Fruit fly (Drosophila melanogaster) whole organism, embryonic: ENCODE measurements around the gene Inx3.

Experiments used
- Ada2b ChIP-seq: fragments of 200-800 bp; sonication (Bioruptor generic); IDR thresholded peaks from 2 replicates; pipeline ENCODE4 v1.3.6; 2022; ENCODE audit warnings: missing biosample characterization, missing genetic modification characterization
- Atf6 ChIP-seq: fragments of 200-800 bp; sonication (Bioruptor generic); IDR thresholded peaks from 2 replicates; pipeline ENCODE4 v1.3.6; 2022; ENCODE audit warnings: missing biosample characterization, missing genetic modification characterization
- CG10654 ChIP-seq: fragments of 200-800 bp; sonication (Bioruptor generic); optimal IDR thresholded peaks from 2 replicates; lab custom pipeline; 2016; ENCODE audit warnings: missing biosample characterization, missing genetic modification characterization
- CG10979 ChIP-seq: fragments of 200-800 bp; sonication (Bioruptor generic); optimal IDR thresholded peaks from 2 replicates; lab custom pipeline; 2018; ENCODE audit warnings: missing biosample characterization, mild to moderate bottlenecking, missing genetic modification characterization, moderate library complexity
- CG11085 ChIP-seq: fragments of 200-800 bp; sonication (Bioruptor generic); IDR thresholded peaks from 2 replicates; pipeline ENCODE4 v1.3.6; 2022; ENCODE audit warnings: missing biosample characterization, missing genetic modification characterization
- CG11093 ChIP-seq: fragments of 200-800 bp; sonication (Bioruptor generic); IDR thresholded peaks from 3 replicates; pipeline ENCODE4 v1.3.6; 2022; ENCODE audit warnings: missing biosample characterization, missing genetic modification characterization
- CG11456 ChIP-seq: fragments of 200-800 bp; sonication (Bioruptor generic); IDR thresholded peaks from 3 replicates; pipeline ENCODE4 v1.3.6; 2022; ENCODE audit warnings: missing biosample characterization, missing genetic modification characterization
- CG11723 ChIP-seq: fragments of 200-800 bp; sonication (Bioruptor generic); optimal IDR thresholded peaks from 2 replicates; lab custom pipeline; 2017; ENCODE audit warnings: missing biosample characterization, mild to moderate bottlenecking, missing genetic modification characterization
- CG1233 ChIP-seq: fragments of 200-800 bp; sonication (Bioruptor generic); optimal IDR thresholded peaks from 4 replicates; lab custom pipeline; 2018; ENCODE audit warnings: missing biosample characterization, mild to moderate bottlenecking, missing genetic modification characterization
- CG1602 ChIP-seq: fragments of 200-800 bp; sonication (Bioruptor generic); optimal IDR thresholded peaks from 3 replicates; lab custom pipeline; 2016; ENCODE audit warnings: missing biosample characterization, missing genetic modification characterization
- CG16863 ChIP-seq: fragments of 200-800 bp; sonication (Bioruptor generic); optimal IDR thresholded peaks from 3 replicates; lab custom pipeline; 2016; ENCODE audit warnings: missing biosample characterization, missing genetic modification characterization
- CG17912 ChIP-seq: fragments of 200-800 bp; sonication (Bioruptor generic); optimal IDR thresholded peaks from 2 replicates; lab custom pipeline; 2018; ENCODE audit warnings: missing biosample characterization, mild to moderate bottlenecking, missing genetic modification characterization
- CG18599 ChIP-seq: fragments of 200-800 bp; sonication (Bioruptor generic); optimal IDR thresholded peaks from 3 replicates; lab custom pipeline; 2017; ENCODE audit warnings: missing biosample characterization, missing genetic modification characterization, mild to moderate bottlenecking, moderate library complexity, missing genetic modification reagents
- CG3163 ChIP-seq: fragments of 200-800 bp; sonication (Bioruptor generic); optimal IDR thresholded peaks from 3 replicates; lab custom pipeline; 2016; ENCODE audit warnings: missing biosample characterization, missing genetic modification characterization
- CG3407 ChIP-seq: fragments of 200-800 bp; sonication (Bioruptor generic); optimal IDR thresholded peaks from 2 replicates; lab custom pipeline; 2018; ENCODE audit warnings: missing biosample characterization, mild to moderate bottlenecking, missing genetic modification characterization
- CG42726 ChIP-seq: fragments of 200-800 bp; sonication (Bioruptor generic); IDR thresholded peaks from 2 replicates; pipeline ENCODE4 v1.3.6; 2022; ENCODE audit warnings: missing biosample characterization, missing genetic modification characterization; ENCODE audit not compliant: partially characterized antibody
- CG4328 ChIP-seq: fragments of 200-800 bp; sonication (Bioruptor generic); optimal IDR thresholded peaks from 3 replicates; lab custom pipeline; 2017; ENCODE audit warnings: missing biosample characterization, missing genetic modification reagents, missing genetic modification characterization
- CG6654 ChIP-seq: fragments of 200-800 bp; sonication (Bioruptor generic); optimal IDR thresholded peaks from 2 replicates; lab custom pipeline; 2017; ENCODE audit warnings: missing biosample characterization, mild to moderate bottlenecking, missing genetic modification characterization
- CG7786 ChIP-seq: fragments of 200-800 bp; sonication (Bioruptor generic); optimal IDR thresholded peaks from 2 replicates; lab custom pipeline; 2016; ENCODE audit warnings: missing biosample characterization, missing genetic modification characterization
- CG8359 ChIP-seq: fragments of 200-800 bp; sonication (Bioruptor generic); optimal IDR thresholded peaks from 2 replicates; lab custom pipeline; 2017; ENCODE audit warnings: missing biosample characterization, mild to moderate bottlenecking, missing genetic modification characterization, borderline replicate concordance
- CG8765 ChIP-seq: fragments of 200-800 bp; sonication (Bioruptor generic); IDR thresholded peaks from 2 replicates; pipeline ENCODE4 v1.3.6; 2022; ENCODE audit warnings: missing biosample characterization, missing genetic modification characterization
- D19A ChIP-seq: fragments of 200-800 bp; optimal IDR thresholded peaks from 3 replicates; lab custom pipeline; 2019; ENCODE audit warnings: missing biosample characterization, mild to moderate bottlenecking, missing genetic modification characterization, moderate library complexity
- D19B ChIP-seq: fragments of 200-800 bp; sonication (Bioruptor generic); optimal IDR thresholded peaks from 2 replicates; lab custom pipeline; 2017; ENCODE audit warnings: missing biosample characterization, mild to moderate bottlenecking, missing genetic modification characterization
- Dbx ChIP-seq: fragments of 200-800 bp; sonication (Bioruptor generic); IDR thresholded peaks from 3 replicates; pipeline ENCODE4 v1.3.6; 2022; ENCODE audit warnings: missing biosample characterization, missing genetic modification characterization
- Doc2 ChIP-seq: fragments of 200-800 bp; sonication (Bioruptor generic); IDR thresholded peaks from 2 replicates; pipeline ENCODE4 v1.3.6; 2022; ENCODE audit warnings: missing biosample characterization, missing genetic modification characterization
- Doc3 ChIP-seq: fragments of 200-800 bp; sonication (Bioruptor generic); IDR thresholded peaks from 3 replicates; pipeline ENCODE4 v1.3.6; 2022; ENCODE audit warnings: missing biosample characterization, missing genetic modification characterization; ENCODE audit not compliant: partially characterized antibody
- Dref ChIP-seq: fragments of 200-800 bp; sonication (Bioruptor generic); IDR thresholded peaks from 2 replicates; pipeline ENCODE4 v1.3.6; 2022; ENCODE audit warnings: missing biosample characterization, missing genetic modification characterization
- Drgx ChIP-seq: fragments of 200-800 bp; sonication (Bioruptor generic); IDR thresholded peaks from 2 replicates; pipeline ENCODE4 v1.3.6; 2022; ENCODE audit warnings: missing biosample characterization, missing genetic modification characterization
- Mad ChIP-seq: fragments of 200-800 bp; sonication (Bioruptor generic); optimal IDR thresholded peaks from 2 replicates; lab custom pipeline; 2016; ENCODE audit warnings: missing biosample characterization, missing genetic modification characterization
- Med ChIP-seq: fragments of 200-800 bp; sonication (Bioruptor generic); peaks from one replicate; lab custom pipeline; 2016; ENCODE audit warnings: missing biosample characterization, missing genetic modification characterization, mild to moderate bottlenecking, inconsistent platforms, moderate library complexity
- Meics ChIP-seq: fragments of 200-800 bp; sonication (Bioruptor generic); optimal IDR thresholded peaks from 2 replicates; lab custom pipeline; 2017; ENCODE audit warnings: missing biosample characterization, mild to moderate bottlenecking, missing genetic modification characterization
- NC2β ChIP-seq: fragments of 200-800 bp; sonication (Bioruptor generic); optimal IDR thresholded peaks from 2 replicates; lab custom pipeline; 2016; ENCODE audit warnings: missing biosample characterization, missing genetic modification characterization
- Rfx ChIP-seq: fragments of 200-800 bp; sonication (Bioruptor generic); IDR thresholded peaks from 2 replicates; pipeline ENCODE4 v1.3.6; 2022; ENCODE audit warnings: missing biosample characterization, missing genetic modification characterization
- Xrp1 ChIP-seq: fragments of 200-800 bp; sonication (Bioruptor generic); IDR thresholded peaks from 2 replicates; pipeline ENCODE4 v1.3.6; 2022; ENCODE audit warnings: missing biosample characterization, missing genetic modification characterization
- chif ChIP-seq, 2 experiments: fragments of 200-800 bp; sonication (Bioruptor generic); optimal IDR thresholded peaks; 3 replicates each; lab custom pipeline; 2016; ENCODE audit warnings: missing biosample characterization in 2 of 2, missing genetic modification characterization in 2 of 2
- corto ChIP-seq: fragments of 200-800 bp; sonication (Bioruptor generic); optimal IDR thresholded peaks from 2 replicates; lab custom pipeline; 2016; ENCODE audit warnings: missing biosample characterization, mild to moderate bottlenecking, missing genetic modification characterization, moderate library complexity
- disco-r ChIP-seq: fragments of 200-800 bp; sonication (Bioruptor generic); optimal IDR thresholded peaks from 2 replicates; lab custom pipeline; 2016; ENCODE audit warnings: missing biosample characterization, missing genetic modification characterization
- ewg ChIP-seq: fragments of 200-800 bp; sonication (Bioruptor generic); optimal IDR thresholded peaks from 3 replicates; lab custom pipeline; 2017; ENCODE audit warnings: mild to moderate bottlenecking, missing biosample characterization, missing genetic modification reagents, missing genetic modification characterization
- grau ChIP-seq: fragments of 200-800 bp; optimal IDR thresholded peaks from 3 replicates; lab custom pipeline; 2019; ENCODE audit warnings: missing biosample characterization, mild to moderate bottlenecking, missing genetic modification characterization, moderate library complexity
- hkb ChIP-seq, 2 experiments: fragments of 200-800 bp in 1 of 2; fragments of >200 bp in 1 of 2; sonication (Bioruptor generic) in 1 of 2; IDR thresholded peaks in 1 of 2; optimal IDR thresholded peaks in 1 of 2; 2 replicates each; pipeline versions ENCODE4 v1.3.6 to Lab custom; 2017 to 2022; ENCODE audit warnings: missing biosample characterization in 1 of 2, missing genetic modification characterization in 1 of 2
- klu ChIP-seq: fragments of 200-800 bp; sonication (Bioruptor generic); IDR thresholded peaks from 2 replicates; pipeline ENCODE4 v1.3.6; 2022; ENCODE audit warnings: missing biosample characterization, missing genetic modification characterization
- lov ChIP-seq, 2 experiments: fragments of 200-800 bp in 1 of 2; fragments of >200 bp in 1 of 2; sonication (Bioruptor generic) in 1 of 2; IDR thresholded peaks in 1 of 2; optimal IDR thresholded peaks in 1 of 2; 2 replicates in 1 of 2; 3 replicates in 1 of 2; pipeline versions ENCODE4 v1.3.6 to Lab custom; 2017 to 2022; ENCODE audit warnings: missing biosample characterization in 1 of 2, missing genetic modification characterization in 1 of 2
- org-1 ChIP-seq: fragments of 200-800 bp; sonication (Bioruptor generic); optimal IDR thresholded peaks from 2 replicates; lab custom pipeline; 2017; ENCODE audit warnings: missing biosample characterization, missing genetic modification characterization
- ro ChIP-seq: fragments of 200-800 bp; sonication (Bioruptor generic); IDR thresholded peaks from 2 replicates; pipeline ENCODE4 v1.3.6; 2022; ENCODE audit warnings: missing biosample characterization, missing genetic modification characterization
- sens ChIP-seq: fragments of 200-800 bp; sonication (Bioruptor generic); peaks from one replicate; lab custom pipeline; 2016; ENCODE audit warnings: missing biosample characterization, missing genetic modification characterization
- sens-2 ChIP-seq: fragments of 200-800 bp; sonication (Bioruptor generic); IDR thresholded peaks from 2 replicates; pipeline ENCODE4 v1.3.6; 2022; ENCODE audit warnings: missing biosample characterization, missing genetic modification characterization
- sisA ChIP-seq: fragments of 200-800 bp; sonication (Bioruptor generic); IDR thresholded peaks from 2 replicates; pipeline ENCODE4 v1.3.6; 2022; ENCODE audit warnings: missing biosample characterization, missing genetic modification characterization
- slbo ChIP-seq: fragments of 200-800 bp; sonication (Bioruptor generic); IDR thresholded peaks from 2 replicates; pipeline ENCODE4 v1.3.6; 2022; ENCODE audit warnings: missing biosample characterization, missing genetic modification characterization
- tin ChIP-seq: fragments of 200-800 bp; sonication (Bioruptor generic); optimal IDR thresholded peaks from 3 replicates; lab custom pipeline; 2016; ENCODE audit warnings: missing biosample characterization, missing genetic modification characterization
- tup ChIP-seq: fragments of 200-800 bp; sonication (Bioruptor generic); optimal IDR thresholded peaks from 2 replicates; lab custom pipeline; 2016; ENCODE audit warnings: missing biosample characterization, mild to moderate bottlenecking, missing genetic modification characterization, moderate library complexity
- unpg ChIP-seq: fragments of 200-800 bp; sonication (Bioruptor generic); optimal IDR thresholded peaks from 3 replicates; lab custom pipeline; 2018; ENCODE audit warnings: missing biosample characterization, mild to moderate bottlenecking, missing genetic modification characterization, moderate library complexity
- zfh2 ChIP-seq: fragments of 200-800 bp; sonication (Bioruptor generic); optimal IDR thresholded peaks from 2 replicates; lab custom pipeline; 2016; ENCODE audit warnings: missing biosample characterization, missing genetic modification characterization

Gene Inx3

DNA sequence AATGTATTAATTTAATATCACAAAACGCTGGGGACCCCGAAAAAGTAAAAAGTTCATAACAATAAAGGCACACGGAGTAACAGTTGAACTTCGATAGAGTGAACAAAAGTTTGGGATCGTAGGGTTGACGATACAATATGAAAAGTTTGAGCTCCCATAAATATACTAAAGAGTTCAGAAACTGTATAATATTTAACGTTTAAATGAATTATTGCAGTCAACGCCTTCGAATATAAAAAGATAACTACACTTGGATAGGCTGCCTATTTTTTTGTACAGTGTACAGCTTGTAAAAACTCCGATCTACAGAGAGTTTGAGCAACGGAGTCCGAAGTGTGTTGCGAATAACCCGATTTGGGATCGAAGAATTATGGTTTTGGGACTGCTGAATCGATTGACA is 28.6 kb downstream of the Inx3 start (continued):
- no peak for TF ChIP-seq D19B (GFP tag; lab: Kevin White, UChicago)
- TF ChIP-seq Meics, result peak; percentile 10
- no peak for TF ChIP-seq sisA (GFP tag; lab: Robert Waterston, UW)
- TF ChIP-seq Ada2b (GFP tag; lab: Robert Waterston, UW), result peak; percentile 34
- TF ChIP-seq corto, result no peak
- peak; percentile 46 for TF ChIP-seq sens (GFP tag; lab: Kevin White, UChicago)
- no peak for TF ChIP-seq CG11093 (GFP tag; lab: Robert Waterston, UW)
- TF ChIP-seq zfh2 (GFP tag; lab: Kevin White, UChicago), result no peak
- no peak for TF ChIP-seq org-1
- TF ChIP-seq unpg (GFP tag; lab: Kevin White, UChicago), result peak; percentile 30
- no peak for TF ChIP-seq CG1602 (GFP tag; lab: Kevin White, UChicago)
- no peak for TF ChIP-seq disco-r (GFP tag; lab: Kevin White, UChicago)
- TF ChIP-seq klu (GFP tag; lab: Robert Waterston, UW), result no peak
- TF ChIP-seq CG4328 (GFP tag; lab: Kevin White, UChicago), result no peak
- no peak for TF ChIP-seq Mad (GFP tag; lab: Kevin White, UChicago)
- no peak for TF ChIP-seq CG3163 (GFP tag; lab: Kevin White, UChicago)
- TF ChIP-seq CG11085 (GFP tag; lab: Robert Waterston, UW), result no peak
- peak; percentile 28 for TF ChIP-seq slbo (GFP tag; lab: Robert Waterston, UW)
- no peak for TF ChIP-seq NC2β (GFP tag; lab: Kevin White, UChicago)
- no peak for TF ChIP-seq Dbx (GFP tag; lab: Robert Waterston, UW)
- no peak for TF ChIP-seq CG18599 (GFP tag; lab: Kevin White, UChicago)
- TF ChIP-seq hkb (optimal IDR thresholded peaks at IDR 0.05; lab: Kevin White, UChicago), result no peak
- TF ChIP-seq hkb (GFP tag; IDR thresholded peaks at IDR 0.05; lab: Robert Waterston, UW), result 0 out of 2 replicates have a peak, but pooled peaks have one; percentile 27
- peak in 1 of 2 experiments; percentile 6 for TF ChIP-seq chif (GFP tag; optimal IDR thresholded peaks at IDR 0.05; lab: Kevin White, UChicago)
- TF ChIP-seq CG7786 (GFP tag; lab: Kevin White, UChicago), result no peak
- TF ChIP-seq Doc2 (GFP tag; lab: Robert Waterston, UW), result no peak
- no peak for TF ChIP-seq sens-2
- no peak for TF ChIP-seq Xrp1
- TF ChIP-seq CG42726 (GFP tag; lab: Robert Waterston, UW), result no peak
- TF ChIP-seq Med (GFP tag; lab: Kevin White, UChicago), result peak; percentile 63
- no peak for TF ChIP-seq ewg (GFP tag; lab: Kevin White, UChicago)
- no peak for TF ChIP-seq CG3407 (GFP tag; lab: Kevin White, UChicago)
- no peak for TF ChIP-seq ro (GFP tag; lab: Robert Waterston, UW)
- TF ChIP-seq tin (GFP tag; lab: Kevin White, UChicago), result no peak
- no peak for TF ChIP-seq CG10654 (GFP tag; lab: Kevin White, UChicago)
- no peak for TF ChIP-seq Atf6
- TF ChIP-seq CG8765 (GFP tag; lab: Robert Waterston, UW), result no peak
- TF ChIP-seq CG10979, result no peak
- TF ChIP-seq D19A, result no peak
- TF ChIP-seq Doc3, result no peak
- peak; percentile 77 for TF ChIP-seq grau (tag; lab: Kevin White, UChicago)
- no peak for TF ChIP-seq Dref (GFP tag; lab: Robert Waterston, UW)
- TF ChIP-seq CG16863 (GFP tag; lab: Kevin White, UChicago), result no peak
- no peak for TF ChIP-seq lov (optimal IDR thresholded peaks at IDR 0.05; lab: Kevin White, UChicago)
- no peak for TF ChIP-seq lov (GFP tag; IDR thresholded peaks at IDR 0.05; lab: Robert Waterston, UW)
- TF ChIP-seq CG11723, result no peak
- TF ChIP-seq CG1233 (GFP tag; lab: Kevin White, UChicago), result no peak
- TF ChIP-seq CG6654 (GFP tag; lab: Kevin White, UChicago), result no peak
- no peak for TF ChIP-seq tup (GFP tag; lab: Kevin White, UChicago)
- TF ChIP-seq CG11456 (GFP tag; lab: Robert Waterston, UW), result no peak
- no peak for TF ChIP-seq Drgx (GFP tag; lab: Robert Waterston, UW)
- no peak for TF ChIP-seq CG17912 (GFP tag; lab: Kevin White, UChicago)
- peak; percentile 10; the same call in 1 of the 2 replicates for TF ChIP-seq Rfx (GFP tag; lab: Robert Waterston, UW)
- TF ChIP-seq CG8359 (GFP tag; lab: Kevin White, UChicago), result no peak
